Worm (Caenorhabditis elegans): Measurements from ENCODE around the gene sup-9.
"Not testable (repeated sequence)": the region's sequence is repeated elsewhere in the genome, so short reads cannot be mapped to it uniquely, and the experiment has no call there.

ce11 chrII:2673534-2673933 is 13.3 kb downstream of the sup-9 start, which contains the start of the genes F22E5.20 and F22E5.1:
- TF ChIP-seq snpc-4 (tag; optimal IDR thresholded peaks at IDR 0.05); set-16 (GFP tag; IDR thresholded peaks at IDR 0.05); nhr-11 (tag; optimal IDR thresholded peaks at IDR 0.05): not testable (repeated sequence)

Data from whole organism, L4 larva.